Worm (Caenorhabditis elegans): ENCODE results near the gene Y57G11C.1147.
"Not testable (repeated sequence)": the region's sequence is repeated elsewhere in the genome, so short reads cannot be mapped to it uniquely, and the experiment has no call there.

DNA sequence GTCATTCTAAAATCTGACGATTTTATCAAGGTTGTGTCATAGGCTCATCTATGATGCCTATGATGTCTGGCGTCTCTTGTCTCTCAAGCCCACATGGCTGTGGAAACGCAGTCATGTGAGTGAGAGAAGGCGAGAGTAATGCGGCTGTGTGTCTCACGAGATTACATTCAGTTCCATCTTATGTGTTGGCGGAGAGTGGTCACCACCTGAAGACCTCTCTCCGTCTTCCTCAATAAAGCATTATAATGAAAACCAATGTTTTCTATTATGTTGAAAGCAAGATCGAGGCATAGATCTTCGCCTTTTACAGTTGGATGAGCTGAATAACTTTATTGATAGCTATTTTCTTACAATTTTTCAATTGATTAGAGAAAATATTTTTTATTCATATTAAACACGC is 34.0 kb downstream of the Y57G11C.1147 start:
- not testable (repeated sequence) for TF ChIP-seq ama-1 (optimal IDR thresholded peaks at IDR 0.05); tbx-37 (GFP tag; conservative IDR thresholded peaks at IDR 0.05); ceh-36 (tag; optimal IDR thresholded peaks at IDR 0.05); ceh-13 (GFP tag; optimal IDR thresholded peaks at IDR 0.05); hmbx-1 (tag; optimal IDR thresholded peaks at IDR 0.05); pes-1 (GFP tag; IDR thresholded peaks at IDR 0.05); B0310.2 (tag; optimal IDR thresholded peaks at IDR 0.05); ets-7 (tag; optimal IDR thresholded peaks at IDR 0.05); hmg-4 (GFP tag; optimal IDR thresholded peaks at IDR 0.05); tbx-11 (GFP tag; IDR thresholded peaks at IDR 0.05); tra-4 (tag; optimal IDR thresholded peaks at IDR 0.05); flt-1 (GFP tag; IDR thresholded peaks at IDR 0.05); hnd-1 (tag; optimal IDR thresholded peaks at IDR 0.05)
- TF ChIP-seq F13C5.2 (tag; optimal IDR thresholded peaks at IDR 0.05): peak; percentile 7
